Fruit fly (Drosophila melanogaster): ENCODE results near the gene CG43317.

CG43317 gene

dm6 chr3R:15832525-15832924 is 1.7 kb downstream of the CG43317 start, which contains the start of gene rec (continued):
- TF ChIP-seq peb (GFP tag; IDR thresholded peaks at IDR 0.05) (no peak), fu2 (GFP tag; optimal IDR thresholded peaks at IDR 0.05) (no peak), HLH3B (GFP tag; IDR thresholded peaks at IDR 0.05) (no peak), CG4820 (GFP tag; optimal IDR thresholded peaks at IDR 0.05) (no peak), CG1792 (GFP tag; optimal IDR thresholded peaks at IDR 0.05) (no peak), tio (GFP tag; optimal IDR thresholded peaks at IDR 0.05) (no peak), CG10209 (GFP tag; optimal IDR thresholded peaks at IDR 0.05) (no peak), Neu2 (GFP tag; optimal IDR thresholded peaks at IDR 0.05; ENCODE audit: borderline replicate concordance) (no peak), dmrt99B (tag; optimal IDR thresholded peaks at IDR 0.05) (no peak), Chrac-16 (GFP tag; optimal IDR thresholded peaks at IDR 0.05) (no peak), Ets65A (GFP tag) (no peak), unc-4 (GFP tag; IDR thresholded peaks at IDR 0.05; ENCODE audit: partially characterized antibody) (peak; percentile 63), otp (GFP tag; IDR thresholded peaks at IDR 0.05) (no peak), aop (GFP tag; IDR thresholded peaks at IDR 0.05) (no peak), kah (GFP tag; optimal IDR thresholded peaks at IDR 0.05) (no peak), B-H1 (GFP tag; IDR thresholded peaks at IDR 0.05) (no peak), sr (GFP tag; IDR thresholded peaks at IDR 0.05) (no peak), CG8478 (optimal IDR thresholded peaks at IDR 0.05) (no peak), stc (GFP tag; IDR thresholded peaks at IDR 0.05) (no peak), Lim3 (GFP tag; IDR thresholded peaks at IDR 0.05) (no peak), Scr (GFP tag; IDR thresholded peaks at IDR 0.05; ENCODE audit: partially characterized antibody) (peak; percentile 64), CG3847 (GFP tag; IDR thresholded peaks at IDR 0.05) (no peak), CG7987 (GFP tag; optimal IDR thresholded peaks at IDR 0.05) (no peak), tin (GFP tag; optimal IDR thresholded peaks at IDR 0.05) (no peak), CG13296 (GFP tag; optimal IDR thresholded peaks at IDR 0.05) (no peak), Optix (GFP tag; IDR thresholded peaks at IDR 0.05) (no peak), CG11695 (GFP tag; IDR thresholded peaks at IDR 0.05) (no peak), ken (GFP tag; IDR thresholded peaks at IDR 0.05) (no peak), Atf3 (GFP tag; optimal IDR thresholded peaks at IDR 0.05) (no peak), sim (GFP tag; IDR thresholded peaks at IDR 0.05) (no peak), sna (GFP tag; IDR thresholded peaks at IDR 0.05; ENCODE audit: partially characterized antibody) (peak; percentile 58; the same call in 1 of the 2 replicates), chif (GFP tag; optimal IDR thresholded peaks at IDR 0.05) (no peak), Med (GFP tag) (peak; percentile 66), gsb-n (tag; optimal IDR thresholded peaks at IDR 0.05) (no peak), z (GFP tag; IDR thresholded peaks at IDR 0.05) (no peak), CG4707 (GFP tag; optimal IDR thresholded peaks at IDR 0.05) (no peak), Fer1 (GFP tag; optimal IDR thresholded peaks at IDR 0.05) (no peak), CG10959 (GFP tag; IDR thresholded peaks at IDR 0.05) (no peak), pb (GFP tag; optimal IDR thresholded peaks at IDR 0.05) (no peak), CG8924 (tag; optimal IDR thresholded peaks at IDR 0.05) (no peak), CG2129 (GFP tag; IDR thresholded peaks at IDR 0.05; ENCODE audit: partially characterized antibody) (peak; percentile 17; the same call in 1 of the 2 replicates), Atf-2 (GFP tag; optimal IDR thresholded peaks at IDR 0.05) (no peak), inv (GFP tag; IDR thresholded peaks at IDR 0.05; ENCODE audit: partially characterized antibody) (0 out of 2 replicates have a peak, but pooled peaks have one; percentile 7), Gsc (GFP tag; IDR thresholded peaks at IDR 0.05) (no peak), jumu (GFP tag; optimal IDR thresholded peaks at IDR 0.05) (no peak), Hr51 (GFP tag; optimal IDR thresholded peaks at IDR 0.05) (no peak), CG6854 (GFP tag; optimal IDR thresholded peaks at IDR 0.05) (no peak), br (optimal IDR thresholded peaks at IDR 0.05) (no peak), E2f2 (GFP tag; IDR thresholded peaks at IDR 0.05) (peak; percentile 70), CG14710 (tag; optimal IDR thresholded peaks at IDR 0.05) (no peak), CG17829 (tag; optimal IDR thresholded peaks at IDR 0.05) (no peak), nerfin-1 (tag; optimal IDR thresholded peaks at IDR 0.05) (no peak), trh (GFP tag; optimal IDR thresholded peaks at IDR 0.05) (no peak)

All from whole organism, embryonic.